Fruit fly (Drosophila melanogaster): ENCODE results near the gene strat.

strat gene

DNA sequence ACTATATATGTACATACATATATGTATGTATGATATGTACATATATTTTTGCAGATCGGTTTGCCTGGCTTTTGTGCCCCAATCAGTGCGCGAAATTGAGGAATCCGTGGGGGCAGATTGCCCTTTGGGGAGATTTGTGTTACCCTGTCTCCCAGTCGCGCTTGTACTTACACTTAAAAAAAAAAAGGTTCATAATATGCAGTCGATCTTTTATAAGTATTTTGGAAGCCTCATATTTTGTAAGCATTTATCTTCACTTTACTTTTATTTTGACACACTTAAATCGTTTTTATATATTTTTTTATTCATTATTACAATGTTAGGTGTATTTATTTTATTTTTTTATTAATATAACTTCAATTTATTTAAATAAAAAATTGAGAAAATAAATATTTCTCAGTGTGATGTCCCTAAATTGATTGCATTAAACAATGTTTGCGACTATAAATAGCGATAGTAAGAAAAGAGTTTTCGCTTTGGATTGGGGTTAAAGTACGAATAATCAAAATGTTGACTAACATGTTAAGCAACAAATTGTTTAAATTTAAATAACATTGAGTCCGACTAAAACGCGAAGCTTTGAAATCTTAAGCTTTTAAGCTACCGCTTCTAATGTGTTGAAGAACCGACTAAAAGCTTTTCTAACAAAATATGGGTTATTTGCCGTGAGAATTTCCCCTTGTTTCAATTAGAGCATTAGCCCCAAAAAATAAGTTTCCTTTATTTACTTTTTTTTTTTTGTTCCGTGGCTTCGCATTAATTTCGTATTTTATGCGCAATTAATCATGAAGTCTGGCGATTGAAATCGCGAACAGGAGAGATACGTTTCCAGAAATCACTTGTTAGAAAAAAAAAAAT lies 6.5 kb downstream of the strat start (continued):
- no peak for TF ChIP-seq otp (GFP tag; IDR thresholded peaks at IDR 0.05)
- no peak for TF ChIP-seq CG43689 (GFP tag; IDR thresholded peaks at IDR 0.05)
- TF ChIP-seq CoRest (tag; optimal IDR thresholded peaks at IDR 0.05), result peak; percentile 28
- TF ChIP-seq ssp (GFP tag; IDR thresholded peaks at IDR 0.05), result no peak
- TF ChIP-seq Xrp1 (GFP tag; IDR thresholded peaks at IDR 0.05), result no peak
- TF ChIP-seq unc-4 (GFP tag; IDR thresholded peaks at IDR 0.05; ENCODE audit: partially characterized antibody), result no peak
- TF ChIP-seq CG13424 (tag; optimal IDR thresholded peaks at IDR 0.05), result peak; percentile 41
- TF ChIP-seq CG9437 (GFP tag; optimal IDR thresholded peaks at IDR 0.05), result no peak
- TF ChIP-seq pita (GFP tag; optimal IDR thresholded peaks at IDR 0.05), result peak; percentile 1
- no peak for TF ChIP-seq CG9797 (GFP tag; optimal IDR thresholded peaks at IDR 0.05)
- peak in 1 of 2 experiments; percentile 63 for TF ChIP-seq Hr51 (GFP tag; optimal IDR thresholded peaks at IDR 0.05)
- no peak for TF ChIP-seq CG10979 (tag; optimal IDR thresholded peaks at IDR 0.05)
- peak; percentile 30 for TF ChIP-seq grau (tag; optimal IDR thresholded peaks at IDR 0.05)
- TF ChIP-seq CG17385 (GFP tag; optimal IDR thresholded peaks at IDR 0.05), result peak; percentile 3
- TF ChIP-seq gem (tag; optimal IDR thresholded peaks at IDR 0.05), result peak; percentile 61
- no peak for TF ChIP-seq br (optimal IDR thresholded peaks at IDR 0.05)
- no peak for TF ChIP-seq pum (GFP tag; optimal IDR thresholded peaks at IDR 0.05)
- no peak for TF ChIP-seq CG1024 (GFP tag; IDR thresholded peaks at IDR 0.05)
- TF ChIP-seq CG15269 (tag; optimal IDR thresholded peaks at IDR 0.05), result peak; percentile 53
- TF ChIP-seq row (GFP tag; IDR thresholded peaks at IDR 0.05), result peak; percentile 40
- peak; percentile 34 for TF ChIP-seq CTCF (GFP tag; optimal IDR thresholded peaks at IDR 0.05)
- 0 out of 2 replicates have a peak, but pooled peaks have one; percentile 18 for TF ChIP-seq Ptx1 (GFP tag; IDR thresholded peaks at IDR 0.05)
- TF ChIP-seq H2.0 (GFP tag; IDR thresholded peaks at IDR 0.05), result no peak
- TF ChIP-seq CG10366 (GFP tag; IDR thresholded peaks at IDR 0.05), result no peak
- TF ChIP-seq E2f2 (GFP tag; IDR thresholded peaks at IDR 0.05), result no peak; the same call in 1 of the 2 replicates
- TF ChIP-seq h (optimal IDR thresholded peaks at IDR 0.05), result no peak
- no peak for TF ChIP-seq hbn (GFP tag; IDR thresholded peaks at IDR 0.05; ENCODE audit: partially characterized antibody)
- TF ChIP-seq tin (GFP tag; optimal IDR thresholded peaks at IDR 0.05), result no peak
- no peak for TF ChIP-seq CG16813 (GFP tag; IDR thresholded peaks at IDR 0.05; ENCODE audit: partially characterized antibody)
- TF ChIP-seq Blimp-1 (GFP tag; optimal IDR thresholded peaks at IDR 0.05), result peak; percentile 13
- peak; percentile 50 for TF ChIP-seq dmrt99B (tag; optimal IDR thresholded peaks at IDR 0.05)
- TF ChIP-seq CG13296 (GFP tag; optimal IDR thresholded peaks at IDR 0.05), result peak; percentile 28
- TF ChIP-seq CG4360 (GFP tag; IDR thresholded peaks at IDR 0.05), result no peak
- no peak for TF ChIP-seq fru (optimal IDR thresholded peaks at IDR 0.05)
- TF ChIP-seq sima (GFP tag; optimal IDR thresholded peaks at IDR 0.05), result no peak
- TF ChIP-seq Oli (tag; optimal IDR thresholded peaks at IDR 0.05), result no peak
- no peak for TF ChIP-seq CG12769 (tag; optimal IDR thresholded peaks at IDR 0.05)
- no peak for TF ChIP-seq Camta (GFP tag; optimal IDR thresholded peaks at IDR 0.05)
- no peak for TF ChIP-seq maf-S (GFP tag; optimal IDR thresholded peaks at IDR 0.05)
- TF ChIP-seq vvl (GFP tag; IDR thresholded peaks at IDR 0.05), result peak; percentile 55; the same call in 1 of the 2 replicates
- peak; percentile 25 for TF ChIP-seq CG30403 (GFP tag; optimal IDR thresholded peaks at IDR 0.05)
- TF ChIP-seq al (GFP tag; IDR thresholded peaks at IDR 0.05), result no peak
- TF ChIP-seq Meics (GFP tag; optimal IDR thresholded peaks at IDR 0.05), result peak; percentile 13
- peak; percentile 18 for TF ChIP-seq CG12659 (GFP tag; optimal IDR thresholded peaks at IDR 0.05)
- TF ChIP-seq sens (GFP tag), result peak; percentile 18
- no peak for TF ChIP-seq CG34376 (GFP tag; optimal IDR thresholded peaks at IDR 0.05)
- no peak for TF ChIP-seq tna (GFP tag; IDR thresholded peaks at IDR 0.05; ENCODE audit: partially characterized antibody)
- TF ChIP-seq CG10565 (GFP tag; optimal IDR thresholded peaks at IDR 0.05), result no peak
- TF ChIP-seq Med (GFP tag), result peak; percentile 48
- no peak for TF ChIP-seq CG17568 (GFP tag; optimal IDR thresholded peaks at IDR 0.05)
- peak; percentile 32 for TF ChIP-seq CG7556 (GFP tag; optimal IDR thresholded peaks at IDR 0.05)

Measured in whole organism, embryonic.